Worm (Caenorhabditis elegans) whole organism, mixed stage, embryonic: ENCODE results near the gene gck-3.

ENCODE experiments used
- M03D4.4 ChIP-seq: sonication (generic microtip); optimal IDR thresholded peaks from 2 replicates; lab custom pipeline; 2017; ENCODE audit warnings: mild to moderate bottlenecking, missing genetic modification characterization, missing compliant biosample characterization
- bed-3 ChIP-seq: fragments of 200-800 bp; sonication (Bioruptor generic); optimal IDR thresholded peaks from 3 replicates; lab custom pipeline; 2018; ENCODE audit warnings: mild to moderate bottlenecking, missing genetic modification characterization, moderate library complexity, missing compliant biosample characterization
- blmp-1 ChIP-seq: fragments of 150-350 bp; optimal IDR thresholded peaks from 2 replicates; lab custom pipeline; 2014; ENCODE audit warnings: missing biosample characterization, missing genetic modification characterization
- ceh-39 ChIP-seq: fragments of 150-350 bp; optimal IDR thresholded peaks from 2 replicates; lab custom pipeline; 2014; ENCODE audit warnings: missing biosample characterization, missing genetic modification characterization
- ceh-43 ChIP-seq: fragments of 200-800 bp; sonication (Bioruptor generic); optimal IDR thresholded peaks from 2 replicates; lab custom pipeline; 2018; ENCODE audit warnings: mild to moderate bottlenecking, missing genetic modification characterization, moderate library complexity, missing compliant biosample characterization
- ceh-83 ChIP-seq: fragments of 200-800 bp; sonication (Bioruptor generic); optimal IDR thresholded peaks from 2 replicates; lab custom pipeline; 2018; ENCODE audit warnings: mild to moderate bottlenecking, missing genetic modification characterization, missing compliant biosample characterization
- ces-1 ChIP-seq: fragments of 150-350 bp; optimal IDR thresholded peaks from 2 replicates; lab custom pipeline; 2014; ENCODE audit warnings: missing biosample characterization, missing genetic modification reagents, missing genetic modification characterization
- cnd-1 ChIP-seq: fragments of 200-800 bp; sonication (Bioruptor generic); optimal IDR thresholded peaks from 2 replicates; lab custom pipeline; 2018; ENCODE audit warnings: mild to moderate bottlenecking, missing genetic modification characterization, missing compliant biosample characterization
- drap-1 ChIP-seq: fragments of 200-800 bp; sonication (Bioruptor generic); optimal IDR thresholded peaks from 3 replicates; lab custom pipeline; 2018; ENCODE audit warnings: mild to moderate bottlenecking, missing genetic modification characterization, missing compliant biosample characterization
- elt-3 ChIP-seq: fragments of 150-350 bp; optimal IDR thresholded peaks from 2 replicates; lab custom pipeline; 2014; ENCODE audit warnings: missing biosample characterization, missing genetic modification characterization
- ham-2 ChIP-seq: fragments of 200-800 bp; sonication (Bioruptor generic); optimal IDR thresholded peaks from 2 replicates; lab custom pipeline; 2018; ENCODE audit warnings: mild to moderate bottlenecking, missing genetic modification characterization, missing compliant biosample characterization
- hlh-1 ChIP-seq: fragments of 150-350 bp; optimal IDR thresholded peaks from 2 replicates; lab custom pipeline; 2014; ENCODE audit warnings: missing biosample characterization, missing genetic modification reagents, missing genetic modification characterization
- lin-13 ChIP-seq: fragments of 150-350 bp; optimal IDR thresholded peaks from 2 replicates; lab custom pipeline; 2014; ENCODE audit warnings: missing biosample characterization, missing genetic modification characterization
- lin-32 ChIP-seq: fragments of 200-800 bp; sonication (Bioruptor generic); optimal IDR thresholded peaks from 2 replicates; lab custom pipeline; 2018; ENCODE audit warnings: mild to moderate bottlenecking, missing genetic modification characterization, missing compliant biosample characterization
- lsy-2 ChIP-seq: fragments of 150-350 bp; optimal IDR thresholded peaks from 2 replicates; lab custom pipeline; 2014; ENCODE audit warnings: missing biosample characterization, missing genetic modification characterization
- mab-5 ChIP-seq: fragments of 150-350 bp; optimal IDR thresholded peaks from 2 replicates; lab custom pipeline; 2014; ENCODE audit warnings: missing biosample characterization, missing genetic modification characterization
- mls-2 ChIP-seq: sonication (generic microtip); optimal IDR thresholded peaks from 2 replicates; lab custom pipeline; 2016; ENCODE audit warnings: mild to moderate bottlenecking, missing genetic modification characterization, moderate library complexity, missing compliant biosample characterization
- nhr-12 ChIP-seq: fragments of 150-350 bp; optimal IDR thresholded peaks from 2 replicates; lab custom pipeline; 2014; ENCODE audit warnings: missing biosample characterization, missing genetic modification characterization
- nhr-2 ChIP-seq: fragments of 150-350 bp; optimal IDR thresholded peaks from 2 replicates; lab custom pipeline; 2014; ENCODE audit warnings: missing biosample characterization, missing genetic modification characterization
- nhr-237 ChIP-seq: fragments of 150-350 bp; optimal IDR thresholded peaks from 2 replicates; lab custom pipeline; 2014; ENCODE audit warnings: missing biosample characterization, missing genetic modification characterization
- nhr-28 ChIP-seq: fragments of 150-350 bp; optimal IDR thresholded peaks from 2 replicates; lab custom pipeline; 2014; ENCODE audit warnings: missing biosample characterization, missing genetic modification characterization
- nhr-76 ChIP-seq: sonication (generic microtip); optimal IDR thresholded peaks from 2 replicates; lab custom pipeline; 2017; ENCODE audit warnings: missing biosample characterization, missing genetic modification characterization
- pha-4 ChIP-seq: fragments of 150-350 bp; optimal IDR thresholded peaks from 2 replicates; lab custom pipeline; 2018; ENCODE audit warnings: missing biosample characterization, missing genetic modification reagents, missing genetic modification characterization
- sem-2 ChIP-seq: fragments of 200-800 bp; sonication (Bioruptor generic); optimal IDR thresholded peaks from 2 replicates; lab custom pipeline; 2018; ENCODE audit warnings: mild to moderate bottlenecking, missing genetic modification characterization, missing compliant biosample characterization
- snpc-4 ChIP-seq: fragments of 150-350 bp; optimal IDR thresholded peaks from 2 replicates; lab custom pipeline; 2014; ENCODE audit warnings: missing biosample characterization, missing genetic modification characterization
- sptf-1 ChIP-seq: sonication (generic microtip); optimal IDR thresholded peaks from 2 replicates; lab custom pipeline; 2017; ENCODE audit warnings: mild to moderate bottlenecking, missing genetic modification characterization, moderate library complexity, missing compliant biosample characterization
- tbx-8 ChIP-seq: fragments of 200-800 bp; sonication (Bioruptor generic); optimal IDR thresholded peaks from 2 replicates; lab custom pipeline; 2018; ENCODE audit warnings: mild to moderate bottlenecking, missing genetic modification characterization, moderate library complexity, missing compliant biosample characterization
- unc-120 ChIP-seq: sonication (generic microtip); optimal IDR thresholded peaks from 2 replicates; lab custom pipeline; 2017; ENCODE audit warnings: missing genetic modification characterization, missing compliant biosample characterization; ENCODE audit not compliant: poor library complexity, severe bottlenecking
- unc-39 ChIP-seq: fragments of 150-350 bp; optimal IDR thresholded peaks from 2 replicates; lab custom pipeline; 2014; ENCODE audit warnings: missing biosample characterization, missing genetic modification characterization
- zip-8 ChIP-seq: fragments of 150-350 bp; optimal IDR thresholded peaks from 2 replicates; lab custom pipeline; 2014; ENCODE audit warnings: missing biosample characterization, missing genetic modification characterization
- ztf-11 ChIP-seq: fragments of 150-350 bp; optimal IDR thresholded peaks from 2 replicates; lab custom pipeline; 2014; ENCODE audit warnings: missing biosample characterization, missing genetic modification characterization

Gene gck-3

DNA sequence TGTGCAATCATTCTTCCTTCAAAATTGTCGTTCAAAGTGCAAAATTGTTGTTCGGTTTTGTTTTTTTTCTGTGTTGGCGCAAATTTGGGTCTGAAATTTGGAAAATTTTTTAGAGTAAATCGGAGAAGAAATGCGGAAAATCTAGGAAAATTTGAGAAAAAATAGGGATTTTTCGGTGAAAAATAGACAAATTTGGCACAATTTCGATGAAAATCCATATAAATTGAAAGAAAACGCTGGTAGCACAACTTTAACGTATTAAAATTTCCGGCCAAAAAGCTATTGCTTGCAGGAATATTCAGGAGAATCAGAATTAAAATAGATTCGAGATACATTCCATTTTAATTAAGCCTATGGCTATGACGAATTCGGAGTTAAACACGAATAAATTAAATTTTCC lies 17.6 kb downstream of the gck-3 start, which contains the start of gene dpy-21:
Gene dpy-21, minus strand, starts transcription at position 101 of the 400 bp plus-strand sequence.
- TF ChIP-seq tbx-8 (no peak), unc-120 (tag; lab: Kevin White, UChicago) (no peak), nhr-76 (tag; lab: Kevin White, UChicago) (no peak), ceh-43 (no peak), unc-39 (tag; lab: Kevin White, UChicago) (no peak), sem-2 (GFP tag; lab: Kevin White, UChicago) (no peak), nhr-12 (no peak), hlh-1 (tag; lab: Kevin White, UChicago) (no peak), cnd-1 (tag; lab: Kevin White, UChicago) (no peak), blmp-1 (tag; lab: Kevin White, UChicago) (no peak), M03D4.4 (tag; lab: Kevin White, UChicago) (no peak), lin-13 (no peak), nhr-28 (tag; lab: Kevin White, UChicago) (no peak), mls-2 (tag; lab: Kevin White, UChicago) (no peak), ces-1 (GFP tag; lab: Kevin White, UChicago) (no peak)
- TF ChIP-seq, all 35 proteins: peak for 0

DNA sequence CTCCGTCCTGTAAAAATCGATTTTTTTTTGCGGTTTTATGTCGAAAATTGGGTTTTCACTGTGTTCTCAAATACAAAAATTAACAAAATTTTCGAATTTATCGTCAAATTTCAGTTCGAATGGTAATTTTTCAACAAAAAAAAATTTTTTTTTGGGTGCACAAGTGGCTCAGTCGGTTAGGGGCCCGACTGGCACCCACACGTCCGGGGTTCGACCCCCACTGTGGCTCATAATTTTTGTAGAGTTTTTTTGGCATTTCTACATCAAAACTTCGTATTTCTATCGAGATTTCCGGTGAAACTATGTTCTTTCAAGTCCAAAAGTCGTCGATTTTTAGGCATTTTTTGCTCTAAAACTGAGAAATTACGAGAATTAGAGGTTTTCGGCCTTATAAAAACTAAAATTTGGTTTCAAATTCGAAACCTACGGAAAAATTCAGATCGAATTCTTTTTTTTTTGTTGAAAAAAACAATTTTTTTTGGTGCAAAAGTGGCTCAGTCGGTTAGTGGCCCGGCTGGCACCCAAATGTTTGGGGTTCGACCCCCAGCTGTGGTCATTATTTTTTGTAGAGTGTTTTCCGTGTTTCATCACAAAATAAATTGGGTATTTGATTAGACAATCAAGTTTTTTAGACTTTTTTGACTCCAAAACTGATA lies 18.5 kb downstream of the gck-3 start:
- TF ChIP-seq blmp-1 (tag; lab: Kevin White, UChicago) = no peak
- TF ChIP-seq, all 35 proteins: peak for 0

DNA sequence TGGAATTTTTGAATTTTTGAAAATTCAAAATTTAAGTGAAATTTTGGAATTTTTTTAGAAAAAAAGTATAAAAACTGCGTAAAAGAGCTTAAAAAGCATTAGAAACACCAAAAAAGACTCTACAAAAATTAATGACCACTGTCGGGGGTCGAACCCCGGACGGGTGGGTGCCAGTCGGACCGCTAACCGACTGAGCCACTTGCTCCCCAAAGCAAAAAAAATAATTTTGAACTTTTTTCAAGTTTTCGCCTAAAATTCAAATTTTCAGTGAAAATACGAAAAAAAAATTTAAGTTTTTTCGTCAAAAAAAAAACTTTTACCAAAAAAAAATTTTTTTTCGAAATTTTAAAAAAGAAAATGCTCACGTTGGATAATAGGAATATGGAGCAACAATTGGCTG lies 19.4 kb downstream of the gck-3 start:
- TF ChIP-seq unc-39 (tag; lab: Kevin White, UChicago) = no peak
- TF ChIP-seq cnd-1 (tag; lab: Kevin White, UChicago) = no peak
- no peak for TF ChIP-seq lin-32 (GFP tag; lab: Kevin White, UChicago)
- no peak for TF ChIP-seq tbx-8
- no peak for TF ChIP-seq unc-120 (tag; lab: Kevin White, UChicago)
- no peak for TF ChIP-seq ceh-83
- TF ChIP-seq ces-1 (GFP tag; lab: Kevin White, UChicago) = no peak
- TF ChIP-seq zip-8 = no peak
- no peak for TF ChIP-seq ceh-39 (tag; lab: Kevin White, UChicago)
- TF ChIP-seq bed-3 = no peak
- no peak for TF ChIP-seq nhr-237 (tag; lab: Kevin White, UChicago)
- no peak for TF ChIP-seq sptf-1 (tag; lab: Kevin White, UChicago)
- no peak for TF ChIP-seq elt-3 (tag; lab: Kevin White, UChicago)
- TF ChIP-seq sem-2 (GFP tag; lab: Kevin White, UChicago) = no peak
- TF ChIP-seq mab-5 = no peak
- no peak for TF ChIP-seq M03D4.4 (tag; lab: Kevin White, UChicago)
- no peak for TF ChIP-seq blmp-1 (tag; lab: Kevin White, UChicago)
- TF ChIP-seq nhr-12 = no peak
- TF ChIP-seq ceh-43 = no peak
- no peak for TF ChIP-seq lsy-2 (tag; lab: Kevin White, UChicago)

DNA sequence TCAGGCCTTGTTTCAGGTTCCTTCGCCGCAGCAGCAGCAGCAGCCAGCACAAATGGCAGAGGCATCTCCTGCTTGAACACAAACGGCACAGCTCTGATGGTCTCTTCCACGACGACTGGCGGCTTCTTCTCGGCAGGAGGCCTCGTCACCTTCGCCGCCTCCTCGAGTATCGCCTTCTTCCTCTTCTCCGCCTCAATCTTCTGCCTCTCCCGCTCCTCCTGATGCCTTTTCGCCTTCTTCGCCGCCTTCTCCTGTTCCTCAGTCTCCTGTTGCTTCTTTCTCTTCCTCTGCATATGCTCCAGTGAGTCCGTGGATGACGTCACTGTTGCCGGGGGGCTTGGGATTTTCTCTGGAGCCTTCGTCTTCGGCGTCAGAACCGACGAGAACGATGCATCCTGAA lies 21.2 kb downstream of the gck-3 start:
- TF ChIP-seq cnd-1 (tag; lab: Kevin White, UChicago) = no peak
- TF ChIP-seq hlh-1 (tag; lab: Kevin White, UChicago) = no peak
- no peak for TF ChIP-seq sptf-1 (tag; lab: Kevin White, UChicago)

DNA sequence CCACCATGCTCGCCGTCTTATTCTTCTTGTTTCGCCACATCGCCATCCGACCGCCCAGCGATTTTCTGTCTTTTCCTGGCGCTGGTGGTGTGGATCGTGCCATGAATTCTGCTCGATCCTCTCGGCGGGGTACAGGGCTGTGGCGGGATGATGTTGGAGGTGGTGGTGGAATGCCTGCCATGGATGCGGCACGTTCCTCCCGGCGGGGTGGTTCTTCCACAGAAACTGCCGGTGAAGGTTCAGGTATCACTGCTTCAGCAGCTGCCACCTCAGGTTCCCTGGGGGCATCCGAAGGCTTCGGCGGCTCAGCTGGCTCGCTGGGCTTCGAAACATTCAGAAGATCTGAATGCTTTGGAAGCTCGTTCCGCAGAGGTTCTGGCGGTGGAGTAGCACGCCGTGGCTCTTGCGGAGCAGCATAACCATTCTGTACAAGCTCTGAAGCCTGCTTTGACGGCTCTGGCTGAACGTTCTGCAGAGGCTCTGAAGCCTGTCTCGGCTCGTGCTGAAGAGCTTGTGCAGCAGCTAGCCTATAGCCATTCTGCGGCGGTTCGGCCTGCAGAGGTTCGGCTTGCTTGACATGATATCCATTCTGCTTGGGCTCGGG lies 21.7 kb downstream of the gck-3 start:
- TF ChIP-seq cnd-1 (tag; lab: Kevin White, UChicago) (no peak), nhr-2 (no peak), blmp-1 (tag; lab: Kevin White, UChicago) (no peak), ham-2 (GFP tag; lab: Kevin White, UChicago) (no peak), lsy-2 (tag; lab: Kevin White, UChicago) (no peak), tbx-8 (no peak), mab-5 (no peak), zip-8 (no peak), pha-4 (tag; lab: Kevin White, UChicago) (no peak), drap-1 (GFP tag; lab: Kevin White, UChicago) (no peak), elt-3 (tag; lab: Kevin White, UChicago) (no peak), lin-32 (GFP tag; lab: Kevin White, UChicago) (no peak), hlh-1 (tag; lab: Kevin White, UChicago) (no peak), snpc-4 (tag; lab: Kevin White, UChicago) (no peak), ceh-43 (no peak), unc-120 (tag; lab: Kevin White, UChicago) (no peak), ztf-11 (tag; lab: Kevin White, UChicago) (no peak)
